Fruit fly (Drosophila melanogaster): ENCODE data around the gene CG4440.
A peak's percentile ranks its signal among the peaks of the same experiment; 100 is the strongest.

Gene CG4440

DNA sequence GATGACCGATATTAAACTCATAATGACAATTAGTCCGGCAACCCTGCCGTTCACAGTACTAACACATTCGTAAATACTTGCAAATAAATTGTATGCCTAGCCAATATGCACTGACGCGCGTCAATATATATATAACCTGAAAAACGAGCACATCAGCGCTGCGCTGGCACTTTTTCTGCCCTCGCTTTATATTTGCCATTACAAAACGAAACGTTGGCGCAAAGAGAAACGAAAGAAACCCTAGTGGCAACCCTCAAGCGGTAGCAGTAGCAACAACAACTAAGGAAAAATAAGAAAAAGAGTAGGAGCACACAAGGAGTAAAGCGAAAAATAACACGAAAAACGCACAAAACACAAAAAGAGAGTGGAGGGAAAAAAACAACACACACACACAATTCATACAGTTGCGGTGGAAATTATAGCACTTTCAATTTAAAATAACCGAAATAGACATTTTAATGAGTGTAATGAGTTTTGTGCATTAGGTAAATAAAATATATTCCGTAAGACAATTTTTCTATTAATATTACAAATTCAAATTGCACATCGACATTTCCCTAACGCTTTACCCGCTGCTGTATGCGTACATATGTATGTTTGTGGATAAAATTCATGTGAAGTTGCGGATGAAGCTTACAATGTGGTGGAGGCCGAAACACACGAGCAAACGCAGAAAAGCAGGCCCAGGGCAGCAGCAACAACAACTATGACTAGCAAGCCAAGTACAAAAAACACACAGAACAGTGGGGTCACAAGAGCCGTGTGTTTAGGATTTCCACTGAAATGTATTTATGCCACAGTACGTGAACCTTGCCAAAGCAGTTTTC lies 21.2 kb downstream of the CG4440 start (continued):
- peak; percentile 75 for TF ChIP-seq CG15479 (GFP tag; optimal IDR thresholded peaks at IDR 0.05)
- peak; percentile 91 for TF ChIP-seq E2f2 (GFP tag; IDR thresholded peaks at IDR 0.05)
- TF ChIP-seq NK7.1 (GFP tag; optimal IDR thresholded peaks at IDR 0.05): peak; percentile 97
- TF ChIP-seq kay (GFP tag; optimal IDR thresholded peaks at IDR 0.05): peak; percentile 98
- TF ChIP-seq ind (GFP tag; optimal IDR thresholded peaks at IDR 0.05): peak; percentile 99
- peak; percentile 99 for TF ChIP-seq gsb-n (tag; optimal IDR thresholded peaks at IDR 0.05)
- TF ChIP-seq Ets65A (GFP tag): peak; percentile 100
- TF ChIP-seq cad (GFP tag; optimal IDR thresholded peaks at IDR 0.05): no peak
- peak; percentile 99 for TF ChIP-seq NfI (GFP tag; optimal IDR thresholded peaks at IDR 0.05)
- peak; percentile 97 for TF ChIP-seq CG8765 (GFP tag; IDR thresholded peaks at IDR 0.05)
- TF ChIP-seq sc (optimal IDR thresholded peaks at IDR 0.05): no peak
- TF ChIP-seq sc (GFP tag; optimal IDR thresholded peaks at IDR 0.05): peak; percentile 98
- TF ChIP-seq CG7357 (GFP tag; IDR thresholded peaks at IDR 0.05): peak; percentile 96
- TF ChIP-seq cas (GFP tag; IDR thresholded peaks at IDR 0.05): peak; percentile 98
- peak; percentile 98 for TF ChIP-seq Blimp-1 (GFP tag; optimal IDR thresholded peaks at IDR 0.05)
- TF ChIP-seq CG8290 (GFP tag; optimal IDR thresholded peaks at IDR 0.05): peak; percentile 98
- TF ChIP-seq CG8290 (tag; optimal IDR thresholded peaks at IDR 0.05): peak; percentile 95 to 99
- peak; percentile 99 for TF ChIP-seq CG2202 (tag; optimal IDR thresholded peaks at IDR 0.05)
- TF ChIP-seq Asciz (GFP tag; optimal IDR thresholded peaks at IDR 0.05): peak; percentile 99
- TF ChIP-seq CG4820 (GFP tag; optimal IDR thresholded peaks at IDR 0.05): peak; percentile 98
- TF ChIP-seq YL-1 (GFP tag; optimal IDR thresholded peaks at IDR 0.05): peak; percentile 97
- peak; percentile 99 for TF ChIP-seq CG9727 (GFP tag; optimal IDR thresholded peaks at IDR 0.05)
- TF ChIP-seq HLH4C (GFP tag; IDR thresholded peaks at IDR 0.05; ENCODE audit: partially characterized antibody): no peak
- peak; percentile 91 for TF ChIP-seq Nf-YB (GFP tag; optimal IDR thresholded peaks at IDR 0.05)
- peak; percentile 99 for TF ChIP-seq CG6813 (GFP tag; optimal IDR thresholded peaks at IDR 0.05)
- peak; percentile 98 for TF ChIP-seq CG16863 (GFP tag; optimal IDR thresholded peaks at IDR 0.05)
- TF ChIP-seq CG12219 (GFP tag; optimal IDR thresholded peaks at IDR 0.05): peak; percentile 99
- peak; percentile 99 for TF ChIP-seq CG32532 (GFP tag; IDR thresholded peaks at IDR 0.05)
- peak; percentile 99 for TF ChIP-seq Oli (tag; optimal IDR thresholded peaks at IDR 0.05)
- TF ChIP-seq Bteb2 (GFP tag; optimal IDR thresholded peaks at IDR 0.05): peak; percentile 99
- TF ChIP-seq CG15601 (tag; optimal IDR thresholded peaks at IDR 0.05): peak; percentile 98
- peak; percentile 100 for TF ChIP-seq vvl (GFP tag; IDR thresholded peaks at IDR 0.05)
- peak; percentile 25 for TF ChIP-seq pzg (GFP tag; optimal IDR thresholded peaks at IDR 0.05)

DNA sequence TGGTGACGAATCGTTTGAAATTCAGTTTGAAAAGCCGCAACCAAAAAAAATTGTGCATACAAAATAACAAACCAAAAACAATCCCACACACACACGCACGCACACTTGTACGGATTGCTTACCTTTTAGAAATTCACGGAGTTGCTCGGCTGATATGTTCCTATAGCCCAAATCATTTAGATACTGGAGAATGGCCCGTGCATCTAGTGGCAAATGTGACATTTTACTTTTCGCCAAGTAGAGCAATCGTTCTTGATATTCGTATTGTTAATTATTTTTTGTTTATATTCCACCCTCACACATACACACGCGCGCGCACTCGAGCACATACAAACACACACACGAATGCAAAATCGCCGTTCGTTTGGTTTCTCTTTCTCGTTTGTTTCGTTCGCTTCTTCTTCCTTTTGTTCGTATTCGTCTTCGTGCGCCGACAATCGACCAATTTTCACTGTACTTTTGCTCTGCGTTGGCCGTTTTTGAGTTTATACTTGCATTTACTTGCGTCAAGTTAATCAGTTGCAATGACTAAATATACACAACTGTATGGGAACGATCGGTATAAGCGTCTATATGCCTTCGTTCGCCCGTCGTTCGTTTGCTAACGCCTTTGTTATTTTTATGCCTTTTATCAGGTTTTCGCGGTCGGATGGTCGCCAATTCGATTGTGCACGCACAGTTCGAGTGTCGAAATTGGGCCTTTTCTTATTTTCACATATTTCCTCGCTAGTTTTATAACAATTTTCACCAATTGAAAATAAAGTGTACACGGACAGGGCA lies 22.3 kb downstream of the CG4440 start:
- no peak for TF ChIP-seq sr (GFP tag; IDR thresholded peaks at IDR 0.05)
- TF ChIP-seq CG30431 (GFP tag; optimal IDR thresholded peaks at IDR 0.05): no peak
- TF ChIP-seq Med (GFP tag): peak; percentile 81
- no peak for TF ChIP-seq lmd (GFP tag; IDR thresholded peaks at IDR 0.05)
- no peak for TF ChIP-seq CG8924 (tag; optimal IDR thresholded peaks at IDR 0.05)
- TF ChIP-seq CG11085 (GFP tag; IDR thresholded peaks at IDR 0.05): no peak
- no peak for TF ChIP-seq CG13624 (GFP tag; optimal IDR thresholded peaks at IDR 0.05)
- no peak for TF ChIP-seq da (GFP tag; optimal IDR thresholded peaks at IDR 0.05)
- no peak for TF ChIP-seq CG34422 (GFP tag; IDR thresholded peaks at IDR 0.05)
- TF ChIP-seq fd102C (GFP tag; optimal IDR thresholded peaks at IDR 0.05): no peak
- no peak for TF ChIP-seq CG8281 (tag; optimal IDR thresholded peaks at IDR 0.05)
- no peak for TF ChIP-seq CG7987 (GFP tag; optimal IDR thresholded peaks at IDR 0.05)
- no peak for TF ChIP-seq croc (GFP tag; conservative IDR thresholded peaks at IDR 0.05)
- TF ChIP-seq mirr (GFP tag; optimal IDR thresholded peaks at IDR 0.05): no peak
- no peak for TF ChIP-seq Kr (GFP tag; optimal IDR thresholded peaks at IDR 0.05)
- no peak for TF ChIP-seq CG10274 (GFP tag; optimal IDR thresholded peaks at IDR 0.05)
- no peak for TF ChIP-seq prd (optimal IDR thresholded peaks at IDR 0.05)
- no peak for TF ChIP-seq prd (GFP tag; IDR thresholded peaks at IDR 0.05)
